Fruit fly (Drosophila melanogaster): ENCODE measurements around the gene tal-AA.
A peak's percentile ranks its signal among the peaks of the same experiment; 100 is the strongest.

Gene tal-AA

DNA sequence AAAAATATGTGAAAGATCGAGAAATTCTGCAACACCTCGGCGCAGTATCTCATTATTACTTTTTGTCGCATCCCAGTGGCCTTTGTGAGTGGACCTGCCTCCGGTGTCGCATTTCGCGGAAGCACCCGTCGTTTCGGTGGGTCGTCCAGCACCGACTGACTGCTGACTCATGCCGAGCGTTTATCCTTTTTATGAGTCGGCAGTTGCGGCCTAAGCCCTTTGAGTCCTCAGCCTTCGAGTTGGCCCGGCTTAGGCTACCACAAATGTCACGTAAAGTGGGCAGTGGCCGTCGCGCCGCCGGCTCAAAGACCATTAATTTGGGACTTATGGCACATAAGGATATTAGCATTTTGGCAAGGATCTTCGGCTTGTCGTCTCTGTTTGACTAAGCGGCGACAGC lies 1.2 kb upstream of the tal-AA start (continued):
- TF ChIP-seq ATbp (GFP tag; optimal IDR thresholded peaks at IDR 0.05) (no peak), CG31441 (GFP tag; IDR thresholded peaks at IDR 0.05) (no peak), Dip3 (GFP tag; optimal IDR thresholded peaks at IDR 0.05) (no peak), CG30020 (tag; optimal IDR thresholded peaks at IDR 0.05) (no peak)

- TF ChIP-seq CG13287 (GFP tag; IDR thresholded peaks at IDR 0.05; ENCODE audit: partially characterized antibody) = peak; percentile 15; the same call in 1 of the 2 replicates
- peak; percentile 23; the same call in 1 of the 2 replicates for TF ChIP-seq Xrp1 (GFP tag; IDR thresholded peaks at IDR 0.05)
- TF ChIP-seq Blimp-1 (GFP tag; optimal IDR thresholded peaks at IDR 0.05) = peak; percentile 9
- no peak for TF ChIP-seq NfI (GFP tag; optimal IDR thresholded peaks at IDR 0.05)
- 0 out of 2 replicates have a peak, but pooled peaks have one; percentile 9 for TF ChIP-seq Atf6 (GFP tag; IDR thresholded peaks at IDR 0.05)
- no peak for TF ChIP-seq slbo (GFP tag; IDR thresholded peaks at IDR 0.05)
- TF ChIP-seq CG34224 (GFP tag; IDR thresholded peaks at IDR 0.05; ENCODE audit: partially characterized antibody) = peak; percentile 40; the same call in 2 of the 3 replicates
- TF ChIP-seq CG5953 (GFP tag; IDR thresholded peaks at IDR 0.05) = no peak
- peak; percentile 76 for TF ChIP-seq yki (optimal IDR thresholded peaks at IDR 0.05)
- 0 out of 3 replicates have a peak, but pooled peaks have one; percentile 36 for TF ChIP-seq Doc3 (GFP tag; IDR thresholded peaks at IDR 0.05; ENCODE audit: partially characterized antibody)
- no peak for TF ChIP-seq sd (tag; optimal IDR thresholded peaks at IDR 0.05)
- peak; percentile 16 for TF ChIP-seq cg (GFP tag; optimal IDR thresholded peaks at IDR 0.05)
- TF ChIP-seq chinmo (GFP tag; IDR thresholded peaks at IDR 0.05; ENCODE audit: partially characterized antibody) = peak; percentile 79; the same call in 2 of the 4 replicates
- TF ChIP-seq CG7372 (GFP tag; IDR thresholded peaks at IDR 0.05) = no peak
- peak in 1 of 2 experiments; percentile 58 for TF ChIP-seq crp (GFP tag; optimal IDR thresholded peaks at IDR 0.05)
- no peak for TF ChIP-seq CG16863 (GFP tag; optimal IDR thresholded peaks at IDR 0.05)
- TF ChIP-seq HLHmδ (GFP tag; optimal IDR thresholded peaks at IDR 0.05) = peak; percentile 21
- no peak for TF ChIP-seq fd96Cb (tag; optimal IDR thresholded peaks at IDR 0.05)
- peak; percentile 2 for TF ChIP-seq CG34376 (GFP tag; optimal IDR thresholded peaks at IDR 0.05)
- TF ChIP-seq CG7556 (GFP tag; optimal IDR thresholded peaks at IDR 0.05) = no peak
- TF ChIP-seq CG3065 (GFP tag; optimal IDR thresholded peaks at IDR 0.05) = no peak
- TF ChIP-seq C15 (GFP tag; IDR thresholded peaks at IDR 0.05) = peak; percentile 41; the same call in 1 of the 3 replicates
- no peak for TF ChIP-seq ranshi (GFP tag; IDR thresholded peaks at IDR 0.05)
- no peak for TF ChIP-seq chm (GFP tag; IDR thresholded peaks at IDR 0.05)
- TF ChIP-seq sens (GFP tag) = peak; percentile 29
- peak; percentile 25; the same call in 1 of the 3 replicates for TF ChIP-seq gce (GFP tag; IDR thresholded peaks at IDR 0.05)
- peak; percentile 57 for TF ChIP-seq ftz-f1 (GFP tag; optimal IDR thresholded peaks at IDR 0.05)
- TF ChIP-seq CkIIα-i1 (GFP tag; IDR thresholded peaks at IDR 0.05) = no peak
- TF ChIP-seq sna (GFP tag; IDR thresholded peaks at IDR 0.05; ENCODE audit: partially characterized antibody) = peak; percentile 56
- TF ChIP-seq Hr78 (GFP tag; optimal IDR thresholded peaks at IDR 0.05) = peak in 1 of 2 experiments; percentile 82
- no peak for TF ChIP-seq tx (GFP tag; optimal IDR thresholded peaks at IDR 0.05)
- peak; percentile 21; the same call in 1 of the 3 replicates for TF ChIP-seq so (GFP tag; IDR thresholded peaks at IDR 0.05)
- TF ChIP-seq z (GFP tag; IDR thresholded peaks at IDR 0.05) = peak; percentile 78; the same call in 2 of the 3 replicates
- TF ChIP-seq zen2 (GFP tag; IDR thresholded peaks at IDR 0.05; ENCODE audit: partially characterized antibody) = peak; percentile 56; the same call in 2 of the 3 replicates
- peak in 1 of 2 experiments; percentile 33 for TF ChIP-seq Eip74EF (GFP tag; optimal IDR thresholded peaks at IDR 0.05)
- TF ChIP-seq mld (GFP tag; IDR thresholded peaks at IDR 0.05; ENCODE audit: partially characterized antibody) = peak; percentile 57; the same call in 1 of the 3 replicates
- TF ChIP-seq gcm2 (GFP tag; optimal IDR thresholded peaks at IDR 0.05) = no peak
- TF ChIP-seq CG8281 (tag; optimal IDR thresholded peaks at IDR 0.05) = no peak
- TF ChIP-seq CG17328 (GFP tag; IDR thresholded peaks at IDR 0.05) = 0 out of 2 replicates have a peak, but pooled peaks have one; percentile 20
- peak in 1 of 2 experiments; percentile 56 for TF ChIP-seq Pdp1 (GFP tag; optimal IDR thresholded peaks at IDR 0.05)
- TF ChIP-seq Trl (optimal IDR thresholded peaks at IDR 0.05) = peak; percentile 91 to 94
- TF ChIP-seq Trl (GFP tag; optimal IDR thresholded peaks at IDR 0.05) = no peak
- peak; percentile 11 for TF ChIP-seq gro (GFP tag; optimal IDR thresholded peaks at IDR 0.05)
- TF ChIP-seq Dll (GFP tag; IDR thresholded peaks at IDR 0.05; ENCODE audit: partially characterized antibody) = peak; percentile 48; the same call in 1 of the 4 replicates
Observed at dm6 chr3R:13815022-13815440, 2.1 kb downstream of the tal-AA start.
